Fruit fly (Drosophila melanogaster) whole organism, prepupa: ENCODE measurements around the gene TSG101.

Source experiments
- Blimp-1 ChIP-seq: fragments of 200-800 bp; sonication (Bioruptor generic); optimal IDR thresholded peaks from 3 replicates; lab custom pipeline; 2017; ENCODE audit warnings: missing biosample characterization, missing genetic modification characterization, mild to moderate bottlenecking, moderate library complexity, missing genetic modification reagents
- CG10631 ChIP-seq: fragments of 200-800 bp; sonication (Bioruptor generic); optimal IDR thresholded peaks from 2 replicates; lab custom pipeline; 2016; ENCODE audit warnings: missing biosample characterization, missing genetic modification characterization
- CG10669 ChIP-seq: fragments of 200-800 bp; sonication (Bioruptor generic); optimal IDR thresholded peaks from 3 replicates; lab custom pipeline; 2018; ENCODE audit warnings: missing biosample characterization, mild to moderate bottlenecking, missing genetic modification characterization, moderate library complexity
- CG11762 ChIP-seq: fragments of 200-800 bp; sonication (Bioruptor generic); optimal IDR thresholded peaks from 3 replicates; lab custom pipeline; 2016; ENCODE audit warnings: missing biosample characterization, missing genetic modification characterization; ENCODE audit not compliant: insufficient read depth
- CG11902 ChIP-seq: fragments of 200-800 bp; sonication (Bioruptor generic); optimal IDR thresholded peaks from 3 replicates; lab custom pipeline; 2016; ENCODE audit warnings: missing biosample characterization, missing genetic modification characterization
- CG16779 ChIP-seq: fragments of 200-800 bp; sonication (Bioruptor generic); optimal IDR thresholded peaks from 3 replicates; lab custom pipeline; 2017; ENCODE audit warnings: missing biosample characterization, mild to moderate bottlenecking, missing genetic modification characterization
- CG3032 ChIP-seq: fragments of 200-800 bp; optimal IDR thresholded peaks from 2 replicates; lab custom pipeline; 2019; ENCODE audit warnings: missing biosample characterization, mild to moderate bottlenecking, missing genetic modification characterization, moderate library complexity
- CG31627 ChIP-seq: fragments of 200-800 bp; sonication (Bioruptor generic); optimal IDR thresholded peaks from 3 replicates; lab custom pipeline; 2016; ENCODE audit warnings: missing biosample characterization, missing genetic modification characterization
- CG32006 ChIP-seq: fragments of 200-800 bp; sonication (Bioruptor generic); optimal IDR thresholded peaks from 3 replicates; lab custom pipeline; 2017; ENCODE audit warnings: missing biosample characterization, mild to moderate bottlenecking, missing genetic modification characterization
- CG34406 ChIP-seq: fragments of 200-800 bp; sonication (Bioruptor generic); optimal IDR thresholded peaks from 3 replicates; lab custom pipeline; 2016; ENCODE audit warnings: missing biosample characterization, missing genetic modification characterization
- CG3919 ChIP-seq: fragments of 200-800 bp; sonication (Bioruptor generic); optimal IDR thresholded peaks from 3 replicates; lab custom pipeline; 2016; ENCODE audit warnings: missing biosample characterization, missing genetic modification characterization
- CG6276 ChIP-seq: fragments of 200-800 bp; sonication (Bioruptor generic); optimal IDR thresholded peaks from 2 replicates; lab custom pipeline; 2017; ENCODE audit warnings: missing biosample characterization, mild to moderate bottlenecking, missing genetic modification characterization
- CG6808 ChIP-seq: fragments of 200-800 bp; sonication (Bioruptor generic); optimal IDR thresholded peaks from 3 replicates; lab custom pipeline; 2017; ENCODE audit warnings: missing biosample characterization, missing genetic modification characterization, mild to moderate bottlenecking, moderate library complexity, missing genetic modification reagents
- CG7368 ChIP-seq: fragments of 200-800 bp; sonication (Bioruptor generic); optimal IDR thresholded peaks from 3 replicates; lab custom pipeline; 2016; ENCODE audit warnings: missing biosample characterization, missing genetic modification characterization
- CG8119 ChIP-seq: fragments of 200-800 bp; sonication (Bioruptor generic); IDR thresholded peaks from 3 replicates; pipeline ENCODE4 v1.3.6; 2022; ENCODE audit warnings: missing biosample characterization, missing genetic modification characterization
- CG8319 ChIP-seq: fragments of 200-800 bp; sonication (Bioruptor generic); optimal IDR thresholded peaks from 3 replicates; lab custom pipeline; 2016; ENCODE audit warnings: missing biosample characterization, missing genetic modification characterization
- CG8632 ChIP-seq: fragments of 200-800 bp; sonication (Bioruptor generic); optimal IDR thresholded peaks from 3 replicates; lab custom pipeline; 2016; ENCODE audit warnings: missing biosample characterization, missing genetic modification characterization
- Eip78C ChIP-seq: fragments of 200-800 bp; sonication (Bioruptor generic); peaks from one replicate; lab custom pipeline; 2016; ENCODE audit warnings: missing biosample characterization, missing genetic modification characterization
- Eip93F ChIP-seq: fragments of 200-800 bp; sonication (Bioruptor generic); optimal IDR thresholded peaks from 2 replicates; lab custom pipeline; 2016; ENCODE audit warnings: missing biosample characterization, mild to moderate bottlenecking, missing genetic modification characterization
- Ets21C ChIP-seq: fragments of 200-800 bp; sonication (Bioruptor generic); optimal IDR thresholded peaks from 3 replicates; lab custom pipeline; 2016; ENCODE audit warnings: missing biosample characterization, missing genetic modification characterization
- Ets96B ChIP-seq: fragments of 200-800 bp; optimal IDR thresholded peaks from 2 replicates; lab custom pipeline; 2019; ENCODE audit warnings: missing biosample characterization, mild to moderate bottlenecking, missing genetic modification characterization, moderate library complexity
- Gug ChIP-seq: fragments of 200-800 bp; sonication (Bioruptor generic); IDR thresholded peaks from 2 replicates; pipeline ENCODE4 v1.3.6; 2022; ENCODE audit warnings: missing biosample characterization, missing genetic modification characterization
- Hr4 ChIP-seq: fragments of 200-800 bp; sonication (Bioruptor generic); optimal IDR thresholded peaks from 3 replicates; lab custom pipeline; 2016; ENCODE audit warnings: missing biosample characterization, missing genetic modification characterization
- Lpt ChIP-seq: fragments of 200-800 bp; sonication (Bioruptor generic); optimal IDR thresholded peaks from 3 replicates; lab custom pipeline; 2016; ENCODE audit warnings: missing biosample characterization, missing genetic modification characterization
- Met ChIP-seq: fragments of 200-800 bp; sonication (Bioruptor generic); optimal IDR thresholded peaks from 3 replicates; lab custom pipeline; 2016; ENCODE audit warnings: missing biosample characterization, missing genetic modification characterization
- OdsH ChIP-seq: fragments of 200-800 bp; sonication (Bioruptor generic); optimal IDR thresholded peaks from 3 replicates; lab custom pipeline; 2016; ENCODE audit warnings: missing biosample characterization, missing genetic modification characterization
- Smox ChIP-seq: fragments of 200-800 bp; sonication (Bioruptor generic); optimal IDR thresholded peaks from 3 replicates; lab custom pipeline; 2016; ENCODE audit warnings: missing biosample characterization, missing genetic modification characterization
- Sox102F ChIP-seq: fragments of 200-800 bp; sonication (Bioruptor generic); optimal IDR thresholded peaks from 2 replicates; lab custom pipeline; 2016; ENCODE audit warnings: missing biosample characterization, mild to moderate bottlenecking, missing genetic modification characterization
- Sox14 ChIP-seq: fragments of 200-800 bp; sonication (Bioruptor generic); optimal IDR thresholded peaks from 3 replicates; lab custom pipeline; 2016; ENCODE audit warnings: missing biosample characterization, missing genetic modification characterization
- achi ChIP-seq: fragments of 200-800 bp; sonication (Bioruptor generic); optimal IDR thresholded peaks from 3 replicates; lab custom pipeline; 2016; ENCODE audit warnings: missing biosample characterization, missing genetic modification characterization
- dac ChIP-seq: fragments of 200-800 bp; sonication (Bioruptor generic); optimal IDR thresholded peaks from 2 replicates; lab custom pipeline; 2017; ENCODE audit warnings: missing biosample characterization, mild to moderate bottlenecking, missing genetic modification characterization
- dsx ChIP-seq: fragments of 200-800 bp; optimal IDR thresholded peaks from 3 replicates; lab custom pipeline; 2019; ENCODE audit warnings: missing biosample characterization, mild to moderate bottlenecking, missing genetic modification characterization, moderate library complexity; ENCODE audit not compliant: poor library complexity, severe bottlenecking
- eg ChIP-seq: fragments of 200-800 bp; sonication (Bioruptor generic); IDR thresholded peaks from 3 replicates; pipeline ENCODE4 v1.3.6; 2022; ENCODE audit warnings: missing biosample characterization, missing genetic modification characterization
- esn ChIP-seq: fragments of 200-800 bp; sonication (Bioruptor generic); optimal IDR thresholded peaks from 2 replicates; lab custom pipeline; 2016; ENCODE audit warnings: missing biosample characterization, mild to moderate bottlenecking, missing genetic modification characterization, moderate library complexity
- fd85E ChIP-seq: fragments of 200-800 bp; sonication (Bioruptor generic); optimal IDR thresholded peaks from 3 replicates; lab custom pipeline; 2016; ENCODE audit warnings: missing biosample characterization, missing genetic modification characterization
- fkh ChIP-seq: fragments of 200-800 bp; sonication (Bioruptor generic); optimal IDR thresholded peaks from 3 replicates; lab custom pipeline; 2017; ENCODE audit warnings: missing biosample characterization, mild to moderate bottlenecking, missing genetic modification characterization, moderate library complexity
- lz ChIP-seq: fragments of 200-800 bp; sonication (Bioruptor generic); optimal IDR thresholded peaks from 3 replicates; lab custom pipeline; 2016; ENCODE audit warnings: missing biosample characterization, missing genetic modification characterization
- net ChIP-seq: fragments of 200-800 bp; sonication (Bioruptor generic); optimal IDR thresholded peaks from 3 replicates; lab custom pipeline; 2016; ENCODE audit warnings: missing biosample characterization, missing genetic modification characterization
- salr ChIP-seq, 2 experiments: fragments of 200-800 bp; sonication (Bioruptor generic); optimal IDR thresholded peaks; 3 replicates each; lab custom pipeline; 2016 to 2018; ENCODE audit warnings: missing biosample characterization in 2 of 2, missing genetic modification characterization in 2 of 2, mild to moderate bottlenecking in 1 of 2
- ss ChIP-seq, 2 experiments: fragments of 200-800 bp; sonication (Bioruptor generic); optimal IDR thresholded peaks; 2 replicates in 1 of 2; 3 replicates in 1 of 2; lab custom pipeline; 2017 to 2018; ENCODE audit warnings: mild to moderate bottlenecking in 2 of 2, missing biosample characterization in 2 of 2, missing genetic modification characterization in 2 of 2, moderate library complexity in 1 of 2
- svp ChIP-seq: fragments of 200-800 bp; sonication (Bioruptor generic); peaks from one replicate; lab custom pipeline; 2016; ENCODE audit warnings: missing biosample characterization, missing genetic modification characterization
- topi ChIP-seq: fragments of 200-800 bp; sonication (Bioruptor generic); optimal IDR thresholded peaks from 3 replicates; lab custom pipeline; 2016; ENCODE audit warnings: missing biosample characterization, missing genetic modification characterization
- vri ChIP-seq: fragments of 200-800 bp; sonication (Bioruptor generic); optimal IDR thresholded peaks from 3 replicates; lab custom pipeline; 2016; ENCODE audit warnings: missing biosample characterization, mild to moderate bottlenecking, missing genetic modification characterization

TSG101 gene

dm6 chr3L:16865832-16866163, 23.7 kb downstream of the TSG101 start:
- TF ChIP-seq achi (GFP tag; lab: Kevin White, UChicago): no peak
- TF ChIP-seq CG6808 (GFP tag; lab: Kevin White, UChicago): no peak
- TF ChIP-seq CG7368 (GFP tag; lab: Kevin White, UChicago): no peak
- TF ChIP-seq CG34406 (GFP tag; lab: Kevin White, UChicago): no peak
- TF ChIP-seq Blimp-1 (GFP tag; lab: Kevin White, UChicago): no peak
- no peak for TF ChIP-seq dsx (GFP tag; lab: Kevin White, UChicago)
- no peak for TF ChIP-seq fkh (GFP tag; lab: Kevin White, UChicago)
- no peak for TF ChIP-seq lz (GFP tag; lab: Kevin White, UChicago)
- no peak for TF ChIP-seq topi (GFP tag; lab: Kevin White, UChicago)
- no peak for TF ChIP-seq CG8319 (GFP tag; lab: Kevin White, UChicago)
- no peak for TF ChIP-seq CG3032 (tag; lab: Kevin White, UChicago)
- TF ChIP-seq CG8119 (GFP tag; lab: Robert Waterston, UW): no peak
- TF ChIP-seq Ets96B (tag; lab: Kevin White, UChicago): no peak
- no peak for TF ChIP-seq Met (GFP tag; lab: Kevin White, UChicago)
- no peak for TF ChIP-seq esn
- no peak for TF ChIP-seq CG31627 (GFP tag; lab: Kevin White, UChicago)
- no peak for TF ChIP-seq Ets21C (GFP tag; lab: Kevin White, UChicago)
- no peak for TF ChIP-seq Smox
- TF ChIP-seq CG11762 (GFP tag; lab: Kevin White, UChicago): no peak
- TF ChIP-seq Eip78C (GFP tag; lab: Kevin White, UChicago): no peak
- TF ChIP-seq, all 60 proteins: peak for 0

dm6 chr3L:16867190-16867589, 25.1 kb downstream of the TSG101 start:
- TF ChIP-seq svp (GFP tag; lab: Kevin White, UChicago): no peak
- peak; percentile 77 for TF ChIP-seq vri (GFP tag; lab: Kevin White, UChicago)

DNA sequence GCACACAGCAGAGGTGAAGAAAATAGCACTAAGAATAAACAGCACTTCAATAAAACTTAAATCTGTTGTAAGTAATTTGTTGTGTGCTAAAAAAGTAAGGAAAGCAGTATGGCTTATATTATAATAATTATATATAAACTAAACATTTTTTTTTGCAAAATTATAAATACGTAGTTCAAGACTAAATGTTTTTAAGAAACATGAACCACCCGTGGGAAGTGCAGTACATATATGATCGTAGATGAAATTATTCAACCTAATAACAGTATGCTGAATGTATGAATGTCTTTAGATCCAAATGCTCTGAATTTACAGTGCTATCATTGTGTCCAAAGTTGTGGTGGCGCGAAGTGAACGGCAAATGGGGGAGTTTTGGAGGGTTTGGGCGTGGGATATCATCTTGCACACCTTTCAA, 28.6 kb downstream of the TSG101 start:
- TF ChIP-seq CG8632: no peak
- TF ChIP-seq CG6808 (GFP tag; lab: Kevin White, UChicago): no peak
- TF ChIP-seq CG32006: peak; percentile 20
- peak; percentile 5 for TF ChIP-seq CG6276 (GFP tag; lab: Kevin White, UChicago)
- TF ChIP-seq eg: no peak
- TF ChIP-seq salr (GFP tag; optimal IDR thresholded peaks at IDR 0.05; lab: Kevin White, UChicago): peak in 1 of 2 experiments; percentile 12

- TF ChIP-seq Sox102F (GFP tag; lab: Kevin White, UChicago) (no peak), Lpt (GFP tag; lab: Kevin White, UChicago) (no peak), CG6276 (GFP tag; lab: Kevin White, UChicago) (no peak), dac (GFP tag; lab: Kevin White, UChicago) (no peak), Met (GFP tag; lab: Kevin White, UChicago) (no peak), Hr4 (GFP tag; lab: Kevin White, UChicago) (no peak), net (GFP tag; lab: Kevin White, UChicago) (no peak), fkh (GFP tag; lab: Kevin White, UChicago) (peak; percentile 54), Eip78C (GFP tag; lab: Kevin White, UChicago) (peak; percentile 13), ss (GFP tag; optimal IDR thresholded peaks at IDR 0.05; lab: Kevin White, UChicago) (no peak), eg (0 out of 3 replicates have a peak, but pooled peaks have one; percentile 7), vri (GFP tag; lab: Kevin White, UChicago) (no peak)
Measured at dm6 chr3L:16871630-16872029, 29.5 kb downstream of the TSG101 start.

- peak; percentile 95 for TF ChIP-seq Hr4 (GFP tag; lab: Kevin White, UChicago)
- TF ChIP-seq OdsH (GFP tag; lab: Kevin White, UChicago): peak; percentile 79
- TF ChIP-seq fkh (GFP tag; lab: Kevin White, UChicago): peak; percentile 51
- peak; percentile 57 for TF ChIP-seq CG3919 (GFP tag; lab: Kevin White, UChicago)
- TF ChIP-seq Met (GFP tag; lab: Kevin White, UChicago): peak; percentile 57
- peak; percentile 55 for TF ChIP-seq CG11762 (GFP tag; lab: Kevin White, UChicago)
- peak; percentile 95 for TF ChIP-seq CG6276 (GFP tag; lab: Kevin White, UChicago)
- peak; percentile 56; the same call in 1 of the 2 replicates for TF ChIP-seq Gug
- no peak for TF ChIP-seq Eip93F (GFP tag; lab: Kevin White, UChicago)
- TF ChIP-seq CG11902 (GFP tag; lab: Kevin White, UChicago): peak; percentile 54
- no peak for TF ChIP-seq fd85E (GFP tag; lab: Kevin White, UChicago)
- peak; percentile 53 for TF ChIP-seq dsx (GFP tag; lab: Kevin White, UChicago)
- peak; percentile 70 for TF ChIP-seq Sox14 (GFP tag; lab: Kevin White, UChicago)
- peak; percentile 74 for TF ChIP-seq CG10631 (GFP tag; lab: Kevin White, UChicago)
- TF ChIP-seq CG16779: peak; percentile 49
- peak; percentile 42 for TF ChIP-seq CG10669 (GFP tag; lab: Kevin White, UChicago)
Measured at dm6 chr3L:16872487-16872955, 30.4 kb downstream of the TSG101 start.
